Comparison of ENCODE assay signal across 5 worm cellular contexts in the genomic region with DNA sequence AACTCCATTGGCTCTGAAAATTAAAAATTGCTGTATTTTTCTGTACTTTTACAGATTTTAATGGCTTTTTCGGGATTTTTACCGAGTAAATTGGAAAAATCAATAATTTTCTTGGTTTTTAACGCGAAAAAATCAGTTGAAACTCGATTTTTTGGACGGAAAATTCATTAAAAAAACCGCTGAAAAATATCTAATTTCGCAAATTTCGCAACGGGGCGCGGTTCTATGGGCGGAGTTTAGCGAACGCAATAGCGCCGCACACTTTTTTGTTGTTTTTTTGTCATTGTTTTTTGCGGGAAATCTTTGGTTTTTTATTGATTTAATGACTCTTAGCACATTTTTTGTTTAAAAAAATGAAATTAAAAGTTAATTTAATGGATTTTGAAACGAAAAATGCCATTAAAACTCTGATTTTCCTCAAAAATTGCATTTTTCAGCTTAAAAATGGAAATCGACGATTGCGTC.
A peak's percentile ranks its signal among the peaks of the same experiment; 100 is the strongest.
TF ChIP-seq lines count a peak whose summit lies in the region.

A gene (minus strand): TSS at position 51 of the 465 bp plus-strand sequence.
A gene (plus strand): TSS at position 440 of the 465 bp plus-strand sequence.

TF ChIP-seq in whole organism, L1 larva, 84 proteins besides CTCF, POLR2A, EP300 and RAD21 (continues in another document):
- TF ChIP-seq elt-3 (tag; optimal IDR thresholded peaks at IDR 0.05; lab: Kevin White, UChicago) = no peak
- TF ChIP-seq nhr-90 (tag; optimal IDR thresholded peaks at IDR 0.05; lab: Kevin White, UChicago; ENCODE audit: poor library complexity) = no peak
- peak; percentile 29 for TF ChIP-seq tbx-2 (tag; optimal IDR thresholded peaks at IDR 0.05; lab: Kevin White, UChicago)
- no peak for TF ChIP-seq unc-62 (GFP tag; optimal IDR thresholded peaks at IDR 0.05; lab: Kevin White, UChicago)
- no peak for TF ChIP-seq nhr-85 (tag; lab: Kevin White, UChicago)
- TF ChIP-seq ets-5 (GFP tag; IDR thresholded peaks at IDR 0.05; lab: Robert Waterston, UW) = no peak
- TF ChIP-seq ztf-11 (tag; optimal IDR thresholded peaks at IDR 0.05; lab: Kevin White, UChicago) = no peak
- TF ChIP-seq pag-3 (tag; optimal IDR thresholded peaks at IDR 0.05; lab: Kevin White, UChicago; ENCODE audit: borderline replicate concordance, insufficient read depth) = no peak
- no peak for TF ChIP-seq lin-13 (GFP tag; optimal IDR thresholded peaks at IDR 0.05; lab: Kevin White, UChicago)
- TF ChIP-seq unc-86 (tag; optimal IDR thresholded peaks at IDR 0.05; lab: Kevin White, UChicago) = peak; percentile 11
- TF ChIP-seq sptf-1 (tag; optimal IDR thresholded peaks at IDR 0.05; lab: Kevin White, UChicago) = no peak
- no peak for TF ChIP-seq fos-1 (tag; optimal IDR thresholded peaks at IDR 0.05; lab: Kevin White, UChicago)
- no peak for TF ChIP-seq rnt-1 (tag; optimal IDR thresholded peaks at IDR 0.05; lab: Kevin White, UChicago)
- TF ChIP-seq pqm-1 (tag; optimal IDR thresholded peaks at IDR 0.05; lab: Kevin White, UChicago) = no peak
- no peak for TF ChIP-seq mdl-1 (tag; optimal IDR thresholded peaks at IDR 0.05; lab: Kevin White, UChicago)
- TF ChIP-seq dpl-1 (GFP tag; optimal IDR thresholded peaks at IDR 0.05; lab: Kevin White, UChicago) = peak; percentile 25 to 49 (median 37)
- TF ChIP-seq nhr-71 (tag; optimal IDR thresholded peaks at IDR 0.05; lab: Kevin White, UChicago) = peak; percentile 53

TF ChIP-seq in whole organism, L3 larva, 47 proteins besides CTCF, POLR2A, EP300 and RAD21 (continues in another document):
- TF ChIP-seq ceh-9 (tag; optimal IDR thresholded peaks at IDR 0.05; lab: Kevin White, UChicago) = no peak
- no peak for TF ChIP-seq tbx-2 (tag; optimal IDR thresholded peaks at IDR 0.05; lab: Kevin White, UChicago)
- TF ChIP-seq jun-1 (tag; optimal IDR thresholded peaks at IDR 0.05; lab: Kevin White, UChicago) = no peak
- TF ChIP-seq ceh-16 (tag; optimal IDR thresholded peaks at IDR 0.05; lab: Kevin White, UChicago) = no peak
- no peak for TF ChIP-seq fkh-2 (tag; optimal IDR thresholded peaks at IDR 0.05; lab: Kevin White, UChicago)
- TF ChIP-seq egl-5 (tag; optimal IDR thresholded peaks at IDR 0.05; lab: Kevin White, UChicago) = no peak
- TF ChIP-seq R02D3.7 (tag; optimal IDR thresholded peaks at IDR 0.05; lab: Kevin White, UChicago) = peak; percentile 33
- no peak for TF ChIP-seq nhr-237 (tag; optimal IDR thresholded peaks at IDR 0.05; lab: Kevin White, UChicago)
- no peak for TF ChIP-seq ZK546.5 (tag; optimal IDR thresholded peaks at IDR 0.05; lab: Kevin White, UChicago)
- TF ChIP-seq nfya-1 (tag; optimal IDR thresholded peaks at IDR 0.05; lab: Kevin White, UChicago; ENCODE audit: insufficient read depth) = peak; percentile 55
- TF ChIP-seq nhr-23 (tag; optimal IDR thresholded peaks at IDR 0.05; lab: Kevin White, UChicago) = peak; percentile 37
- TF ChIP-seq skn-1 (tag; optimal IDR thresholded peaks at IDR 0.05; lab: Kevin White, UChicago) = peak; percentile 60
- TF ChIP-seq nhr-76 (tag; optimal IDR thresholded peaks at IDR 0.05; lab: Kevin White, UChicago) = no peak
- no peak for TF ChIP-seq pqm-1 (tag; optimal IDR thresholded peaks at IDR 0.05; lab: Kevin White, UChicago)
- TF ChIP-seq nhr-25 (tag; optimal IDR thresholded peaks at IDR 0.05; lab: Kevin White, UChicago) = no peak
- TF ChIP-seq ztf-11 (tag; optimal IDR thresholded peaks at IDR 0.05; lab: Kevin White, UChicago) = no peak
- no peak for TF ChIP-seq nhr-67 (tag; optimal IDR thresholded peaks at IDR 0.05; lab: Kevin White, UChicago)
- no peak for TF ChIP-seq elt-1 (tag; optimal IDR thresholded peaks at IDR 0.05; lab: Kevin White, UChicago)
- no peak for TF ChIP-seq unc-39 (tag; optimal IDR thresholded peaks at IDR 0.05; lab: Kevin White, UChicago)

TF ChIP-seq in whole organism, early embryonic, 17 proteins besides CTCF, POLR2A, EP300 and RAD21:
- TF ChIP-seq flt-1 (GFP tag; IDR thresholded peaks at IDR 0.05; lab: Robert Waterston, UW) (0 out of 2 replicates have a peak, but pooled peaks have one; percentile 52), scrt-1 (GFP tag; IDR thresholded peaks at IDR 0.05; lab: Robert Waterston, UW) (0 out of 2 replicates have a peak, but pooled peaks have one; percentile 29), hmg-4 (GFP tag; optimal IDR thresholded peaks at IDR 0.05; lab: Kevin White, UChicago) (no peak), hnd-1 (tag; optimal IDR thresholded peaks at IDR 0.05; lab: Kevin White, UChicago) (peak; percentile 39), B0310.2 (tag; optimal IDR thresholded peaks at IDR 0.05; lab: Kevin White, UChicago) (peak; percentile 25), ama-1 (optimal IDR thresholded peaks at IDR 0.05; lab: Kevin White, UChicago) (no peak), F13C5.2 (tag; optimal IDR thresholded peaks at IDR 0.05; lab: Kevin White, UChicago) (peak; percentile 62), ets-7 (tag; optimal IDR thresholded peaks at IDR 0.05; lab: Kevin White, UChicago) (no peak), tbx-37 (GFP tag; conservative IDR thresholded peaks at IDR 0.05; lab: Robert Waterston, UW) (peak; percentile 32; the same call in 1 of the 2 replicates), ceh-13 (GFP tag; optimal IDR thresholded peaks at IDR 0.05; lab: Kevin White, UChicago) (peak; percentile 17), tbx-11 (GFP tag; IDR thresholded peaks at IDR 0.05; lab: Robert Waterston, UW) (peak; percentile 56; the same call in 1 of the 2 replicates), tra-4 (tag; optimal IDR thresholded peaks at IDR 0.05; lab: Kevin White, UChicago) (no peak), ceh-36 (tag; optimal IDR thresholded peaks at IDR 0.05; lab: Kevin White, UChicago) (peak; percentile 46), hmbx-1 (tag; optimal IDR thresholded peaks at IDR 0.05; lab: Kevin White, UChicago) (no peak), sea-1 (GFP tag; conservative IDR thresholded peaks at IDR 0.05; lab: Robert Waterston, UW) (0 out of 2 replicates have a peak, but pooled peaks have one; percentile 59), pes-1 (GFP tag; IDR thresholded peaks at IDR 0.05; lab: Robert Waterston, UW) (peak; percentile 75)

TF ChIP-seq in whole organism, midembryonic, 9 proteins besides CTCF, POLR2A, EP300 and RAD21:
- TF ChIP-seq klf-2 (GFP tag; conservative IDR thresholded peaks at IDR 0.05; lab: Robert Waterston, UW) (no peak), ref-1 (GFP tag; conservative IDR thresholded peaks at IDR 0.05; lab: Robert Waterston, UW) (no peak), tab-1 (GFP tag; IDR thresholded peaks at IDR 0.05; lab: Robert Waterston, UW) (peak; percentile 72; the same call in 1 of the 2 replicates), cog-1 (tag; optimal IDR thresholded peaks at IDR 0.05; lab: Kevin White, UChicago) (peak; percentile 21), ztf-29 (GFP tag; IDR thresholded peaks at IDR 0.05; lab: Robert Waterston, UW) (no peak), flt-1 (GFP tag; IDR thresholded peaks at IDR 0.05; lab: Robert Waterston, UW) (peak; percentile 86), ztf-23 (GFP tag; IDR thresholded peaks at IDR 0.05; lab: Robert Waterston, UW) (peak; percentile 83), med-1 (GFP tag; optimal IDR thresholded peaks at IDR 0.05; lab: Kevin White, UChicago; ENCODE audit: insufficient read depth) (peak; percentile 68), T22C8.4 (GFP tag; IDR thresholded peaks at IDR 0.05; lab: Robert Waterston, UW) (peak; percentile 65)

TF ChIP-seq in whole organism, young adult, 124 proteins besides CTCF, POLR2A, EP300 and RAD21 (continues in another document):
- TF ChIP-seq ama-1 (optimal IDR thresholded peaks at IDR 0.05; lab: Kevin White, UChicago) (no peak), ama-1 (GFP tag; optimal IDR thresholded peaks at IDR 0.05; lab: Kevin White, UChicago) (no peak), hlh-12 (tag; optimal IDR thresholded peaks at IDR 0.05; lab: Kevin White, UChicago) (no peak), F57C9.4 (tag; optimal IDR thresholded peaks at IDR 0.05; lab: Kevin White, UChicago) (no peak), mxl-1 (tag; optimal IDR thresholded peaks at IDR 0.05; lab: Kevin White, UChicago) (no peak), C17E4.6 (GFP tag; IDR thresholded peaks at IDR 0.05; lab: Robert Waterston, UW) (no peak), rcor-1 (GFP tag; IDR thresholded peaks at IDR 0.05; lab: Robert Waterston, UW) (no peak), lsy-27 (tag; optimal IDR thresholded peaks at IDR 0.05; lab: Kevin White, UChicago; ENCODE audit: borderline replicate concordance, insufficient read depth) (no peak), B0019.2 (GFP tag; conservative IDR thresholded peaks at IDR 0.05; lab: Robert Waterston, UW) (no peak), K12H6.12 (tag; optimal IDR thresholded peaks at IDR 0.05; lab: Kevin White, UChicago) (no peak), xnd-1 (tag; optimal IDR thresholded peaks at IDR 0.05; lab: Kevin White, UChicago) (no peak), bed-2 (GFP tag; IDR thresholded peaks at IDR 0.05; lab: Robert Waterston, UW) (no peak), ets-4 (GFP tag; optimal IDR thresholded peaks at IDR 0.05; lab: Kevin White, UChicago) (no peak), unc-62 (GFP tag; optimal IDR thresholded peaks at IDR 0.05; lab: Kevin White, UChicago) (no peak), dpff-1 (tag; optimal IDR thresholded peaks at IDR 0.05; lab: Kevin White, UChicago) (no peak), snpc-1.3 (tag; optimal IDR thresholded peaks at IDR 0.05; lab: Kevin White, UChicago; ENCODE audit: insufficient read depth) (peak; percentile 10), athp-1 (tag; optimal IDR thresholded peaks at IDR 0.05; lab: Kevin White, UChicago) (no peak), ztf-22 (GFP tag; optimal IDR thresholded peaks at IDR 0.05; lab: Kevin White, UChicago) (no peak), nfyb-1 (GFP tag; IDR thresholded peaks at IDR 0.05; lab: Robert Waterston, UW) (no peak), nfya-2 (GFP tag; IDR thresholded peaks at IDR 0.05; lab: Robert Waterston, UW) (no peak), K11D2.4 (GFP tag; IDR thresholded peaks at IDR 0.05; lab: Robert Waterston, UW) (no peak), madf-3 (GFP tag; IDR thresholded peaks at IDR 0.05; lab: Robert Waterston, UW) (peak; percentile 73; the same call in 1 of the 2 replicates), ceh-79 (tag; optimal IDR thresholded peaks at IDR 0.05; lab: Kevin White, UChicago) (no peak), ceh-40 (GFP tag; IDR thresholded peaks at IDR 0.05; lab: Robert Waterston, UW) (no peak), ztf-28 (GFP tag; IDR thresholded peaks at IDR 0.05; lab: Robert Waterston, UW) (no peak), lin-35 (GFP tag; optimal IDR thresholded peaks at IDR 0.05; lab: Kevin White, UChicago) (no peak), ceh-100 (GFP tag; IDR thresholded peaks at IDR 0.05; lab: Robert Waterston, UW) (peak; percentile 54; the same call in 1 of the 2 replicates), sptf-2 (GFP tag; optimal IDR thresholded peaks at IDR 0.05; lab: Kevin White, UChicago) (no peak), zfh-2 (GFP tag; conservative IDR thresholded peaks at IDR 0.05; lab: Robert Waterston, UW) (no peak), B0336.3 (GFP tag; IDR thresholded peaks at IDR 0.05; lab: Robert Waterston, UW) (no peak), nfya-1 (tag; optimal IDR thresholded peaks at IDR 0.05; lab: Kevin White, UChicago; ENCODE audit: borderline replicate concordance, insufficient read depth) (no peak)
